Worm (Caenorhabditis elegans): ENCODE measurements around the gene snu-66.

The snu-66 gene

ce11 chrV:7539015-7539414 lies 36.5 kb downstream of the snu-66 start, which contains the start of gene srh-268:
Gene srh-268, plus strand, starts transcription at chrV:7539315.
- TF ChIP-seq dve-1 (tag; optimal IDR thresholded peaks at IDR 0.05; ENCODE audit: insufficient read depth): no peak
- TF ChIP-seq mxl-2 (GFP tag; conservative IDR thresholded peaks at IDR 0.05): no peak
- TF ChIP-seq F37D6.2 (tag; optimal IDR thresholded peaks at IDR 0.05): no peak
- TF ChIP-seq T26A8.4 (GFP tag; IDR thresholded peaks at IDR 0.05): no peak
- no peak for TF ChIP-seq nhr-77 (tag; optimal IDR thresholded peaks at IDR 0.05)
- TF ChIP-seq duxl-1 (tag; optimal IDR thresholded peaks at IDR 0.05; ENCODE audit: poor library complexity): no peak
- no peak for TF ChIP-seq hmg-1.1 (GFP tag; IDR thresholded peaks at IDR 0.05)
- no peak for TF ChIP-seq R02D3.7 (tag; optimal IDR thresholded peaks at IDR 0.05)
- TF ChIP-seq ztf-7 (tag; optimal IDR thresholded peaks at IDR 0.05): no peak
- no peak for TF ChIP-seq egl-27 (tag; optimal IDR thresholded peaks at IDR 0.05)
- no peak for TF ChIP-seq vab-7 (GFP tag; IDR thresholded peaks at IDR 0.05)
- no peak for TF ChIP-seq nhr-42 (GFP tag; IDR thresholded peaks at IDR 0.05)

ce11 chrV:7538018-7538417 lies 37.5 kb downstream of the snu-66 start, which contains the start of gene C54F6.12:
Gene C54F6.12, minus strand, starts transcription at chrV:7538118.
- TF ChIP-seq D1046.2 (GFP tag; IDR thresholded peaks at IDR 0.05) (no peak), spr-1 (tag; optimal IDR thresholded peaks at IDR 0.05) (no peak), pqm-1 (tag; optimal IDR thresholded peaks at IDR 0.05) (no peak), egl-27 (tag; optimal IDR thresholded peaks at IDR 0.05) (no peak), Y5F2A.4 (GFP tag; optimal IDR thresholded peaks at IDR 0.05) (no peak), Y105C5A.15 (GFP tag; IDR thresholded peaks at IDR 0.05) (no peak), dve-1 (tag; optimal IDR thresholded peaks at IDR 0.05; ENCODE audit: insufficient read depth) (no peak), ceh-82 (tag; optimal IDR thresholded peaks at IDR 0.05) (no peak), hmg-1.1 (GFP tag; IDR thresholded peaks at IDR 0.05) (no peak), ces-1 (GFP tag; optimal IDR thresholded peaks at IDR 0.05) (no peak), F37D6.2 (tag; optimal IDR thresholded peaks at IDR 0.05) (no peak), ceh-28 (tag; optimal IDR thresholded peaks at IDR 0.05) (no peak), F26F4.8 (GFP tag; conservative IDR thresholded peaks at IDR 0.05) (no peak)

- TF ChIP-seq sdz-12 (GFP tag; optimal IDR thresholded peaks at IDR 0.05) (no peak), ctbp-1 (GFP tag; IDR thresholded peaks at IDR 0.05) (no peak), D1046.2 (GFP tag; IDR thresholded peaks at IDR 0.05) (no peak), ceh-32 (tag; optimal IDR thresholded peaks at IDR 0.05; ENCODE audit: poor library complexity) (no peak), madf-9 (GFP tag; conservative IDR thresholded peaks at IDR 0.05) (no peak), lin-29 (GFP tag; IDR thresholded peaks at IDR 0.05) (no peak), ceh-28 (tag; optimal IDR thresholded peaks at IDR 0.05) (no peak)
Observed at ce11 chrV:7532947-7533346, 42.5 kb downstream of the snu-66 start, which contains the start of gene C54F6.3. Gene C54F6.3, plus strand, starts transcription at chrV:7533247.

ce11 chrV:7529840-7530239 lies 45.6 kb downstream of the snu-66 start, which contains the start of gene swt-2:
Gene swt-2, plus strand, starts transcription at chrV:7530140.
- TF ChIP-seq nhr-237 (tag; optimal IDR thresholded peaks at IDR 0.05) (no peak), spr-1 (tag; optimal IDR thresholded peaks at IDR 0.05) (no peak), F44E2.7 (GFP tag; IDR thresholded peaks at IDR 0.05) (no peak), dve-1 (tag; optimal IDR thresholded peaks at IDR 0.05; ENCODE audit: insufficient read depth) (no peak), nhr-77 (tag; optimal IDR thresholded peaks at IDR 0.05) (no peak), zip-2 (tag; optimal IDR thresholded peaks at IDR 0.05) (no peak), php-3 (GFP tag; IDR thresholded peaks at IDR 0.05) (no peak), lin-39 (tag; optimal IDR thresholded peaks at IDR 0.05) (no peak), dpl-1 (GFP tag; optimal IDR thresholded peaks at IDR 0.05) (no peak), cey-2 (tag; optimal IDR thresholded peaks at IDR 0.05; ENCODE audit: borderline replicate concordance, insufficient read depth) (no peak)

ce11 chrV:7528816-7529215 lies 46.7 kb downstream of the snu-66 start, which contains the start of gene C54F6.5:
Gene C54F6.5, plus strand, starts transcription at chrV:7529116.
- TF ChIP-seq R02D3.7 (tag; optimal IDR thresholded peaks at IDR 0.05) (no peak), nhr-6 (tag; optimal IDR thresholded peaks at IDR 0.05) (no peak), lir-3 (tag; optimal IDR thresholded peaks at IDR 0.05) (no peak), dmd-8 (GFP tag; IDR thresholded peaks at IDR 0.05) (no peak), dmd-9 (GFP tag; IDR thresholded peaks at IDR 0.05) (no peak)

All from whole organism, L4 larva.